Worm (Caenorhabditis elegans) whole organism, late embryonic: Measurements from ENCODE around the gene Y56A3A.41.

Experiments used
- C38D4.7 ChIP-seq: fragments of 200-800 bp; sonication (Bioruptor generic); optimal IDR thresholded peaks from 2 replicates; lab custom pipeline; 2018; ENCODE audit warnings: mild to moderate bottlenecking, missing genetic modification characterization, moderate library complexity, missing compliant biosample characterization
- K02D7.2 ChIP-seq: sonication (generic microtip); optimal IDR thresholded peaks from 2 replicates; lab custom pipeline; 2017; ENCODE audit warnings: mild to moderate bottlenecking, missing genetic modification characterization, missing compliant biosample characterization
- T23F11.4 ChIP-seq: fragments of 200-800 bp; sonication (Bioruptor generic); optimal IDR thresholded peaks from 2 replicates; lab custom pipeline; 2018; ENCODE audit warnings: mild to moderate bottlenecking, missing genetic modification characterization, missing compliant biosample characterization
- ahr-1 ChIP-seq: sonication (generic microtip); optimal IDR thresholded peaks from 2 replicates; lab custom pipeline; 2016; ENCODE audit warnings: missing genetic modification characterization, missing compliant biosample characterization
- ama-1 ChIP-seq: fragments of 150-350 bp; optimal IDR thresholded peaks from 2 replicates; lab custom pipeline; 2014
- ceh-14 ChIP-seq: sonication (generic microtip); optimal IDR thresholded peaks from 2 replicates; lab custom pipeline; 2016; ENCODE audit warnings: missing genotype, missing genetic modification characterization, missing compliant biosample characterization
- ceh-18 ChIP-seq: sonication (generic microtip); optimal IDR thresholded peaks from 2 replicates; lab custom pipeline; 2016; ENCODE audit warnings: missing genetic modification characterization, missing compliant biosample characterization
- ceh-19 ChIP-seq: fragments of 200-800 bp; sonication (Bioruptor generic); optimal IDR thresholded peaks from 2 replicates; lab custom pipeline; 2018; ENCODE audit warnings: mild to moderate bottlenecking, missing genetic modification characterization, missing compliant biosample characterization
- ceh-2 ChIP-seq: sonication (generic microtip); optimal IDR thresholded peaks from 2 replicates; lab custom pipeline; 2016; ENCODE audit warnings: missing genotype, missing genetic modification characterization, missing compliant biosample characterization
- ceh-22 ChIP-seq: sonication (generic microtip); optimal IDR thresholded peaks from 2 replicates; lab custom pipeline; 2017; ENCODE audit warnings: missing biosample characterization, missing genetic modification characterization
- ceh-24 ChIP-seq: sonication (generic microtip); optimal IDR thresholded peaks from 2 replicates; lab custom pipeline; 2016; ENCODE audit warnings: mild to moderate bottlenecking, missing genetic modification characterization, missing compliant biosample characterization
- ceh-31 ChIP-seq: sonication (generic microtip); optimal IDR thresholded peaks from 2 replicates; lab custom pipeline; 2016; ENCODE audit warnings: missing genetic modification characterization, missing compliant biosample characterization
- ceh-48 ChIP-seq: sonication (generic microtip); optimal IDR thresholded peaks from 2 replicates; lab custom pipeline; 2016; ENCODE audit warnings: missing genetic modification characterization, inconsistent platforms, missing compliant biosample characterization
- ceh-6 ChIP-seq: fragments of 200-800 bp; sonication (Bioruptor generic); optimal IDR thresholded peaks from 2 replicates; lab custom pipeline; 2018; ENCODE audit warnings: mild to moderate bottlenecking, missing genetic modification characterization, missing compliant biosample characterization
- dmd-4 ChIP-seq: sonication (generic microtip); optimal IDR thresholded peaks from 2 replicates; lab custom pipeline; 2016; ENCODE audit warnings: borderline replicate concordance, missing genetic modification characterization, missing compliant biosample characterization
- fkh-10 ChIP-seq: fragments of 150-350 bp; optimal IDR thresholded peaks from 2 replicates; lab custom pipeline; 2014; ENCODE audit warnings: missing biosample characterization, missing genetic modification reagents, missing genetic modification characterization
- gmeb-2 ChIP-seq: sonication (generic microtip); optimal IDR thresholded peaks from 2 replicates; lab custom pipeline; 2016; ENCODE audit warnings: missing genetic modification characterization, inconsistent platforms, missing compliant biosample characterization
- hlh-13 ChIP-seq: fragments of 200-800 bp; sonication (Bioruptor generic); optimal IDR thresholded peaks from 2 replicates; lab custom pipeline; 2018; ENCODE audit warnings: mild to moderate bottlenecking, missing genetic modification characterization, missing compliant biosample characterization
- hlh-8 ChIP-seq: sonication (generic microtip); optimal IDR thresholded peaks from 2 replicates; lab custom pipeline; 2016; ENCODE audit warnings: missing genotype, missing genetic modification characterization, missing compliant biosample characterization
- lin-11 ChIP-seq: fragments of 200-800 bp; sonication (Bioruptor generic); optimal IDR thresholded peaks from 2 replicates; lab custom pipeline; 2018; ENCODE audit warnings: mild to moderate bottlenecking, missing genetic modification characterization, missing compliant biosample characterization
- madf-2 ChIP-seq: sonication (generic microtip); optimal IDR thresholded peaks from 2 replicates; lab custom pipeline; 2017; ENCODE audit warnings: missing genetic modification characterization, missing compliant biosample characterization
- nfya-1 ChIP-seq: sonication (generic microtip); optimal IDR thresholded peaks from 2 replicates; lab custom pipeline; 2017; ENCODE audit warnings: missing genetic modification characterization, mild to moderate bottlenecking, missing compliant biosample characterization, antibody characterized with exemption, moderate library complexity
- nhr-11 ChIP-seq: fragments of 150-350 bp; optimal IDR thresholded peaks from 2 replicates; lab custom pipeline; 2014; ENCODE audit warnings: missing biosample characterization, missing genetic modification characterization
- nhr-232 ChIP-seq: sonication (generic microtip); optimal IDR thresholded peaks from 2 replicates; lab custom pipeline; 2016; ENCODE audit warnings: missing genetic modification characterization, missing compliant biosample characterization
- npax-4 ChIP-seq: sonication (generic microtip); optimal IDR thresholded peaks from 2 replicates; lab custom pipeline; 2016; ENCODE audit warnings: missing genetic modification characterization, missing compliant biosample characterization
- pat-9 ChIP-seq: fragments of 200-800 bp; sonication (Bioruptor generic); optimal IDR thresholded peaks from 2 replicates; lab custom pipeline; 2018; ENCODE audit warnings: mild to moderate bottlenecking, missing genetic modification characterization, moderate library complexity, missing compliant biosample characterization
- pax-1 ChIP-seq: fragments of 150-350 bp; optimal IDR thresholded peaks from 2 replicates; lab custom pipeline; 2014; ENCODE audit warnings: missing biosample characterization, missing genetic modification characterization
- pha-2 ChIP-seq: sonication (generic microtip); optimal IDR thresholded peaks from 2 replicates; lab custom pipeline; 2017; ENCODE audit warnings: mild to moderate bottlenecking, missing genetic modification characterization, missing compliant biosample characterization
- pha-4 ChIP-seq: fragments of 150-350 bp; optimal IDR thresholded peaks from 2 replicates; lab custom pipeline; 2018; ENCODE audit warnings: missing biosample characterization, missing genetic modification reagents, missing genetic modification characterization
- pqm-1 ChIP-seq: sonication (generic microtip); optimal IDR thresholded peaks from 2 replicates; lab custom pipeline; 2016; ENCODE audit warnings: missing genetic modification characterization, missing compliant biosample characterization
- pros-1 ChIP-seq: fragments of 150-350 bp; optimal IDR thresholded peaks from 2 replicates; lab custom pipeline; 2014; ENCODE audit warnings: missing biosample characterization, missing genetic modification reagents, missing genetic modification characterization
- ref-2 ChIP-seq: sonication (generic microtip); optimal IDR thresholded peaks from 2 replicates; lab custom pipeline; 2016; ENCODE audit warnings: missing genetic modification characterization, missing compliant biosample characterization
- sdc-2 ChIP-seq: sonication (generic microtip); optimal IDR thresholded peaks from 2 replicates; lab custom pipeline; 2016; ENCODE audit warnings: missing genotype, missing genetic modification characterization, missing compliant biosample characterization
- sox-4 ChIP-seq: sonication (generic microtip); optimal IDR thresholded peaks from 2 replicates; lab custom pipeline; 2017; ENCODE audit warnings: mild to moderate bottlenecking, missing genetic modification characterization, inconsistent platforms, missing compliant biosample characterization
- tbx-2 ChIP-seq: sonication (generic microtip); optimal IDR thresholded peaks from 2 replicates; lab custom pipeline; 2016; ENCODE audit warnings: missing genetic modification characterization, missing compliant biosample characterization
- unc-55 ChIP-seq: sonication (generic microtip); optimal IDR thresholded peaks from 2 replicates; lab custom pipeline; 2017; ENCODE audit warnings: missing biosample characterization, missing genetic modification reagents, missing genetic modification characterization
- zip-5 ChIP-seq: sonication (generic microtip); optimal IDR thresholded peaks from 2 replicates; lab custom pipeline; 2016; ENCODE audit warnings: missing genetic modification characterization, missing compliant biosample characterization
- ztf-16 ChIP-seq: sonication (generic microtip); optimal IDR thresholded peaks from 2 replicates; lab custom pipeline; 2017; ENCODE audit warnings: missing genetic modification characterization, missing compliant biosample characterization

Y56A3A.41 gene

ce11 chrIII:11902782-11903181 is 9.9 kb upstream of the Y56A3A.41 start:
- no peak for TF ChIP-seq ceh-2 (tag; lab: Kevin White, UChicago)
- TF ChIP-seq ceh-19 = no peak
- no peak for TF ChIP-seq hlh-8
- no peak for TF ChIP-seq pqm-1 (tag; lab: Kevin White, UChicago)
- no peak for TF ChIP-seq ceh-31 (tag; lab: Kevin White, UChicago)
- TF ChIP-seq K02D7.2 (tag; lab: Kevin White, UChicago) = no peak
- no peak for TF ChIP-seq zip-5 (tag; lab: Kevin White, UChicago)
- no peak for TF ChIP-seq pat-9 (tag; lab: Kevin White, UChicago)
- TF ChIP-seq ama-1 = no peak
- TF ChIP-seq nhr-11 = no peak
- no peak for TF ChIP-seq unc-55
- TF ChIP-seq, all 69 proteins: peak for 0

- TF ChIP-seq ceh-24 (tag; lab: Kevin White, UChicago) (no peak), nfya-1 (peak; percentile 60)
Observed at ce11 chrIII:11900022-11900421, 7.2 kb upstream of the Y56A3A.41 start.

- no peak for TF ChIP-seq sox-4 (tag; lab: Kevin White, UChicago)
- TF ChIP-seq ceh-6 (GFP tag; lab: Kevin White, UChicago) = no peak
- TF ChIP-seq pha-4 (tag; lab: Kevin White, UChicago) = no peak
- no peak for TF ChIP-seq fkh-10 (GFP tag; lab: Kevin White, UChicago)
- TF ChIP-seq ceh-14 (tag; lab: Kevin White, UChicago) = no peak
- no peak for TF ChIP-seq npax-4
- no peak for TF ChIP-seq ceh-18 (tag; lab: Kevin White, UChicago)
- TF ChIP-seq ztf-16 (tag; lab: Kevin White, UChicago) = no peak
- no peak for TF ChIP-seq nhr-11
- TF ChIP-seq sdc-2 (tag; lab: Kevin White, UChicago) = no peak
- TF ChIP-seq K02D7.2 (tag; lab: Kevin White, UChicago) = no peak
- TF ChIP-seq T23F11.4 (GFP tag; lab: Kevin White, UChicago) = no peak
Observed at ce11 chrIII:11898169-11898568, 5.3 kb upstream of the Y56A3A.41 start, which contains the start of gene tsen-2. TSS of gene tsen-2 (minus strand) at chrIII:11898269.

ce11 chrIII:11896652-11897051 is 3.8 kb upstream of the Y56A3A.41 start:
- TF ChIP-seq nfya-1 (peak; percentile 51), pha-2 (tag; lab: Kevin White, UChicago) (no peak)

- TF ChIP-seq sdc-2 (tag; lab: Kevin White, UChicago) (no peak), nfya-1 (peak; percentile 72), ceh-22 (tag; lab: Kevin White, UChicago) (no peak)
Observed at ce11 chrIII:11895504-11895903, 2.7 kb upstream of the Y56A3A.41 start.

ce11 chrIII:11891335-11891734 is 1.5 kb downstream of the Y56A3A.41 start, which contains the start of gene faah-5:
TSS of gene faah-5 (minus strand) at chrIII:11891435.
- TF ChIP-seq gmeb-2 (no peak), ref-2 (no peak), sdc-2 (tag; lab: Kevin White, UChicago) (no peak), ahr-1 (no peak), dmd-4 (no peak), ceh-48 (tag; lab: Kevin White, UChicago) (no peak), nhr-232 (tag; lab: Kevin White, UChicago) (no peak), hlh-13 (GFP tag; lab: Kevin White, UChicago) (no peak), T23F11.4 (GFP tag; lab: Kevin White, UChicago) (no peak), fkh-10 (GFP tag; lab: Kevin White, UChicago) (no peak), tbx-2 (tag; lab: Kevin White, UChicago) (no peak), pros-1 (tag; lab: Kevin White, UChicago) (no peak), ceh-24 (tag; lab: Kevin White, UChicago) (no peak), C38D4.7 (no peak), pax-1 (no peak), pha-2 (tag; lab: Kevin White, UChicago) (no peak), pha-4 (tag; lab: Kevin White, UChicago) (no peak), K02D7.2 (tag; lab: Kevin White, UChicago) (no peak), madf-2 (tag; lab: Kevin White, UChicago) (no peak), lin-11 (tag; lab: Kevin White, UChicago) (no peak)
